Fruit fly (Drosophila melanogaster) whole organism, prepupa: ENCODE data around the gene CG3699.

Experiments used
- Blimp-1 ChIP-seq: fragments of 200-800 bp; sonication (Bioruptor generic); optimal IDR thresholded peaks from 3 replicates; lab custom pipeline; 2017; ENCODE audit warnings: missing biosample characterization, missing genetic modification characterization, mild to moderate bottlenecking, moderate library complexity, missing genetic modification reagents
- CG10631 ChIP-seq: fragments of 200-800 bp; sonication (Bioruptor generic); optimal IDR thresholded peaks from 2 replicates; lab custom pipeline; 2016; ENCODE audit warnings: missing biosample characterization, missing genetic modification characterization
- CG10669 ChIP-seq: fragments of 200-800 bp; sonication (Bioruptor generic); optimal IDR thresholded peaks from 3 replicates; lab custom pipeline; 2018; ENCODE audit warnings: missing biosample characterization, mild to moderate bottlenecking, missing genetic modification characterization, moderate library complexity
- CG11294 ChIP-seq: fragments of 200-800 bp; sonication (Bioruptor generic); IDR thresholded peaks from 2 replicates; pipeline ENCODE4 v1.3.6; 2022; ENCODE audit warnings: missing biosample characterization, missing genetic modification characterization
- CG11762 ChIP-seq: fragments of 200-800 bp; sonication (Bioruptor generic); optimal IDR thresholded peaks from 3 replicates; lab custom pipeline; 2016; ENCODE audit warnings: missing biosample characterization, missing genetic modification characterization; ENCODE audit not compliant: insufficient read depth
- CG15336 ChIP-seq: fragments of 200-800 bp; sonication (Bioruptor generic); IDR thresholded peaks from 2 replicates; pipeline ENCODE4 v1.3.6; 2022; ENCODE audit warnings: missing biosample characterization, missing genetic modification characterization
- CG1621 ChIP-seq: fragments of 200-800 bp; sonication (Bioruptor generic); optimal IDR thresholded peaks from 3 replicates; lab custom pipeline; 2018; ENCODE audit warnings: missing biosample characterization, mild to moderate bottlenecking, missing genetic modification characterization
- CG16779 ChIP-seq: fragments of 200-800 bp; sonication (Bioruptor generic); optimal IDR thresholded peaks from 3 replicates; lab custom pipeline; 2017; ENCODE audit warnings: missing biosample characterization, mild to moderate bottlenecking, missing genetic modification characterization
- CG3032 ChIP-seq: fragments of 200-800 bp; optimal IDR thresholded peaks from 2 replicates; lab custom pipeline; 2019; ENCODE audit warnings: missing biosample characterization, mild to moderate bottlenecking, missing genetic modification characterization, moderate library complexity
- CG32006 ChIP-seq: fragments of 200-800 bp; sonication (Bioruptor generic); optimal IDR thresholded peaks from 3 replicates; lab custom pipeline; 2017; ENCODE audit warnings: missing biosample characterization, mild to moderate bottlenecking, missing genetic modification characterization
- CG34406 ChIP-seq: fragments of 200-800 bp; sonication (Bioruptor generic); optimal IDR thresholded peaks from 3 replicates; lab custom pipeline; 2016; ENCODE audit warnings: missing biosample characterization, missing genetic modification characterization
- CG3919 ChIP-seq: fragments of 200-800 bp; sonication (Bioruptor generic); optimal IDR thresholded peaks from 3 replicates; lab custom pipeline; 2016; ENCODE audit warnings: missing biosample characterization, missing genetic modification characterization
- CG4318 ChIP-seq: fragments of 200-800 bp; sonication (Bioruptor generic); optimal IDR thresholded peaks from 3 replicates; lab custom pipeline; 2017; ENCODE audit warnings: missing biosample characterization, mild to moderate bottlenecking, missing genetic modification characterization
- CG6163 ChIP-seq: fragments of 200-800 bp; sonication (Bioruptor generic); IDR thresholded peaks from 3 replicates; pipeline ENCODE4 v1.3.6; 2022; ENCODE audit warnings: missing biosample characterization, missing genetic modification characterization
- CG6792 ChIP-seq: fragments of 200-800 bp; sonication (Bioruptor generic); optimal IDR thresholded peaks from 3 replicates; lab custom pipeline; 2016; ENCODE audit warnings: missing biosample characterization, missing genetic modification characterization
- CG7368 ChIP-seq: fragments of 200-800 bp; sonication (Bioruptor generic); optimal IDR thresholded peaks from 3 replicates; lab custom pipeline; 2016; ENCODE audit warnings: missing biosample characterization, missing genetic modification characterization
- CG8119 ChIP-seq: fragments of 200-800 bp; sonication (Bioruptor generic); IDR thresholded peaks from 3 replicates; pipeline ENCODE4 v1.3.6; 2022; ENCODE audit warnings: missing biosample characterization, missing genetic modification characterization
- CG8319 ChIP-seq: fragments of 200-800 bp; sonication (Bioruptor generic); optimal IDR thresholded peaks from 3 replicates; lab custom pipeline; 2016; ENCODE audit warnings: missing biosample characterization, missing genetic modification characterization
- CG8632 ChIP-seq: fragments of 200-800 bp; sonication (Bioruptor generic); optimal IDR thresholded peaks from 3 replicates; lab custom pipeline; 2016; ENCODE audit warnings: missing biosample characterization, missing genetic modification characterization
- CG9139 ChIP-seq: fragments of 200-800 bp; sonication (Bioruptor generic); optimal IDR thresholded peaks from 3 replicates; lab custom pipeline; 2017; ENCODE audit warnings: missing biosample characterization, mild to moderate bottlenecking, missing genetic modification characterization
- Eip75B ChIP-seq: fragments of 200-800 bp; sonication (Bioruptor generic); optimal IDR thresholded peaks from 3 replicates; lab custom pipeline; 2016; ENCODE audit warnings: missing biosample characterization, missing genetic modification characterization
- Eip78C ChIP-seq: fragments of 200-800 bp; sonication (Bioruptor generic); peaks from one replicate; lab custom pipeline; 2016; ENCODE audit warnings: missing biosample characterization, missing genetic modification characterization
- Ets21C ChIP-seq: fragments of 200-800 bp; sonication (Bioruptor generic); optimal IDR thresholded peaks from 3 replicates; lab custom pipeline; 2016; ENCODE audit warnings: missing biosample characterization, missing genetic modification characterization
- Ets96B ChIP-seq: fragments of 200-800 bp; optimal IDR thresholded peaks from 2 replicates; lab custom pipeline; 2019; ENCODE audit warnings: missing biosample characterization, mild to moderate bottlenecking, missing genetic modification characterization, moderate library complexity
- Hr38 ChIP-seq: sonication (Bioruptor generic); optimal IDR thresholded peaks from 2 replicates; lab custom pipeline; 2016; ENCODE audit warnings: missing biosample characterization, missing genetic modification characterization
- Lpt ChIP-seq: fragments of 200-800 bp; sonication (Bioruptor generic); optimal IDR thresholded peaks from 3 replicates; lab custom pipeline; 2016; ENCODE audit warnings: missing biosample characterization, missing genetic modification characterization
- Met ChIP-seq: fragments of 200-800 bp; sonication (Bioruptor generic); optimal IDR thresholded peaks from 3 replicates; lab custom pipeline; 2016; ENCODE audit warnings: missing biosample characterization, missing genetic modification characterization
- OdsH ChIP-seq: fragments of 200-800 bp; sonication (Bioruptor generic); optimal IDR thresholded peaks from 3 replicates; lab custom pipeline; 2016; ENCODE audit warnings: missing biosample characterization, missing genetic modification characterization
- Sox102F ChIP-seq: fragments of 200-800 bp; sonication (Bioruptor generic); optimal IDR thresholded peaks from 2 replicates; lab custom pipeline; 2016; ENCODE audit warnings: missing biosample characterization, mild to moderate bottlenecking, missing genetic modification characterization
- Sox14 ChIP-seq: fragments of 200-800 bp; sonication (Bioruptor generic); optimal IDR thresholded peaks from 3 replicates; lab custom pipeline; 2016; ENCODE audit warnings: missing biosample characterization, missing genetic modification characterization
- achi ChIP-seq: fragments of 200-800 bp; sonication (Bioruptor generic); optimal IDR thresholded peaks from 3 replicates; lab custom pipeline; 2016; ENCODE audit warnings: missing biosample characterization, missing genetic modification characterization
- acj6 ChIP-seq: fragments of 200-800 bp; sonication (Bioruptor generic); optimal IDR thresholded peaks from 3 replicates; lab custom pipeline; 2016; ENCODE audit warnings: missing biosample characterization, missing genetic modification characterization
- dac ChIP-seq: fragments of 200-800 bp; sonication (Bioruptor generic); optimal IDR thresholded peaks from 2 replicates; lab custom pipeline; 2017; ENCODE audit warnings: missing biosample characterization, mild to moderate bottlenecking, missing genetic modification characterization
- dsx ChIP-seq: fragments of 200-800 bp; optimal IDR thresholded peaks from 3 replicates; lab custom pipeline; 2019; ENCODE audit warnings: missing biosample characterization, mild to moderate bottlenecking, missing genetic modification characterization, moderate library complexity; ENCODE audit not compliant: poor library complexity, severe bottlenecking
- eg ChIP-seq: fragments of 200-800 bp; sonication (Bioruptor generic); IDR thresholded peaks from 3 replicates; pipeline ENCODE4 v1.3.6; 2022; ENCODE audit warnings: missing biosample characterization, missing genetic modification characterization
- esn ChIP-seq: fragments of 200-800 bp; sonication (Bioruptor generic); optimal IDR thresholded peaks from 2 replicates; lab custom pipeline; 2016; ENCODE audit warnings: missing biosample characterization, mild to moderate bottlenecking, missing genetic modification characterization, moderate library complexity
- fd59A ChIP-seq: fragments of 200-800 bp; sonication (Bioruptor generic); optimal IDR thresholded peaks from 2 replicates; lab custom pipeline; 2017; ENCODE audit warnings: missing biosample characterization, mild to moderate bottlenecking, missing genetic modification characterization, missing genetic modification reagents
- fd85E ChIP-seq: fragments of 200-800 bp; sonication (Bioruptor generic); optimal IDR thresholded peaks from 3 replicates; lab custom pipeline; 2016; ENCODE audit warnings: missing biosample characterization, missing genetic modification characterization
- fkh ChIP-seq: fragments of 200-800 bp; sonication (Bioruptor generic); optimal IDR thresholded peaks from 3 replicates; lab custom pipeline; 2017; ENCODE audit warnings: missing biosample characterization, mild to moderate bottlenecking, missing genetic modification characterization, moderate library complexity
- net ChIP-seq: fragments of 200-800 bp; sonication (Bioruptor generic); optimal IDR thresholded peaks from 3 replicates; lab custom pipeline; 2016; ENCODE audit warnings: missing biosample characterization, missing genetic modification characterization
- salr ChIP-seq, 2 experiments: fragments of 200-800 bp; sonication (Bioruptor generic); optimal IDR thresholded peaks; 3 replicates each; lab custom pipeline; 2016 to 2018; ENCODE audit warnings: missing biosample characterization in 2 of 2, missing genetic modification characterization in 2 of 2, mild to moderate bottlenecking in 1 of 2
- ss ChIP-seq, 2 experiments: fragments of 200-800 bp; sonication (Bioruptor generic); optimal IDR thresholded peaks; 2 replicates in 1 of 2; 3 replicates in 1 of 2; lab custom pipeline; 2017 to 2018; ENCODE audit warnings: mild to moderate bottlenecking in 2 of 2, missing biosample characterization in 2 of 2, missing genetic modification characterization in 2 of 2, moderate library complexity in 1 of 2
- svp ChIP-seq: fragments of 200-800 bp; sonication (Bioruptor generic); peaks from one replicate; lab custom pipeline; 2016; ENCODE audit warnings: missing biosample characterization, missing genetic modification characterization
- vri ChIP-seq: fragments of 200-800 bp; sonication (Bioruptor generic); optimal IDR thresholded peaks from 3 replicates; lab custom pipeline; 2016; ENCODE audit warnings: missing biosample characterization, mild to moderate bottlenecking, missing genetic modification characterization

CG3699 gene

DNA sequence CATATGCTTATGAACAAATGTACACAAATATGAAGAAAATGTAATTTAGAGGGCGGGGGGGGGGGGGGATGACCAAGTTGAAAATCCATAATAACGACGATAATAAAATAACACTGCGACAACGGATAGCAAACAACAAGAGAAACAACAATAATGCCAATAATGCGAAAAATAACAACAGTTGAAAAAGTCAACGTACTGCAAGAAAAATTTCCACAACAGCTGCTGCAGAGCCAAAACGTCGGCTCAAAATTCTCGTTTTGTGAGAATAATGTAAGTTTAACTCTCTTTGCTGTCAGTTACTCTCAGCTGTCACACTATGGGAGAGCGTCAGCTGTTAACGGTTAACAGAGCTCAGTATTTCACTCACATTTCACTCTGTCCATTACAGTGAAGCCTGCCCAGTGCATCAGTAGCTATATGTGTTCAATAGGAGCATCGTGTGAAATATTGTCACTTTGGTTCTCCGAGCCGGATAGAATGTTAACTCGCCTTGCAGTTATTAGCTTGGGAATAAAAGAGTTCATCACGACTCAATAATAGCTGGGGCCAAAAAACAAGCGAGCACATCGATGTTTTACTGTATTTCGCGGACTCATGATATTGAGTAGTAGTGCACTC is 46.5 kb downstream of the CG3699 start (continued):
- peak; percentile 92 for TF ChIP-seq CG10669 (GFP tag; lab: Kevin White, UChicago)
- TF ChIP-seq CG16779 (tag; lab: Kevin White, UChicago) = peak; percentile 82
- TF ChIP-seq Hr38 = no peak
- no peak for TF ChIP-seq fkh (GFP tag; lab: Kevin White, UChicago)
- TF ChIP-seq CG10631 = peak; percentile 89
- TF ChIP-seq ss (GFP tag; optimal IDR thresholded peaks at IDR 0.05; lab: Kevin White, UChicago) = peak; percentile 79 to 91
- peak; percentile 94 for TF ChIP-seq esn
- peak; percentile 88 for TF ChIP-seq CG8319 (GFP tag; lab: Kevin White, UChicago)
- peak; percentile 75 for TF ChIP-seq fd85E (GFP tag; lab: Kevin White, UChicago)
- TF ChIP-seq acj6 = peak; percentile 94
- peak; percentile 93 for TF ChIP-seq OdsH (GFP tag; lab: Kevin White, UChicago)
- peak; percentile 93 for TF ChIP-seq CG32006 (GFP tag; lab: Kevin White, UChicago)
- TF ChIP-seq net = peak; percentile 90
- TF ChIP-seq vri (GFP tag; lab: Kevin White, UChicago) = peak; percentile 84
- peak; percentile 94 for TF ChIP-seq CG6163
- TF ChIP-seq achi (GFP tag; lab: Kevin White, UChicago) = peak; percentile 91
- TF ChIP-seq CG11762 (GFP tag; lab: Kevin White, UChicago) = peak; percentile 87
- peak; percentile 87 for TF ChIP-seq CG4318
- peak; percentile 88 for TF ChIP-seq fd59A (GFP tag; lab: Kevin White, UChicago)
- TF ChIP-seq CG6792 = peak; percentile 93
- TF ChIP-seq salr (GFP tag; optimal IDR thresholded peaks at IDR 0.05; lab: Kevin White, UChicago) = peak; percentile 70 to 88
- peak; percentile 95 for TF ChIP-seq svp (GFP tag; lab: Kevin White, UChicago)
- TF ChIP-seq CG9139 (GFP tag; lab: Kevin White, UChicago) = peak; percentile 77

DNA sequence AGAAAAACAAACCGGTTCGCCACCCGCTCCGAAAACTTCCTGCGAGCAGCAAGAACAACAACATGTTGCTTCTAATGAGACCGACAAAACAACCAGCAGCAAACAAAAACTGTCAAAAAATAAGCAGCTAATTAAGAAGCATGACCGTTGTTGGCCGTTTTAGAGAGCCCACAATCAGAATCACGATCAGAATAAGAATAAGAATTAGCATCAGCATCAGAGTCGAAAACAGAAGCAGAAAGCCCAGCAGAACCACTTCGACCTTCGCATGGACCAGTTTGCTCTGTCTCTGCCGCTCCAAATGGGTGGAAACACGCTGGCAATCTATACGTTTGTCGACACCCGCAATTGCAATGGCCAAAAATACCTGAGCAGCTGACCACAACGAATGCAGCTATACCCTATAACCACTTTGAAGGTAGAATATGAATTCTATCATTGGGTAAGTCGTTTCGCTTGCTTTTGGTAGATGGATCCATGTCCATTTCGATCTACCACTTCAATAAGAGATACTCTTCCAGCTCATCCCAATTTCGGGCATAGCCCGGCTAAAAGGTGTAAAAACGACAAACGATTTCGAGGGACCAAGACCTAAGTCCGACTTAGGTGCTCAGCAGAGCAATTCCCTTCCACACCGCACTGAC is 47.8 kb downstream of the CG3699 start:
- TF ChIP-seq CG34406 (GFP tag; lab: Kevin White, UChicago) = no peak
- TF ChIP-seq CG8119 = 0 out of 3 replicates have a peak, but pooled peaks have one; percentile 20
- TF ChIP-seq Ets96B = no peak
- TF ChIP-seq CG3032 = no peak
- TF ChIP-seq eg = peak; percentile 50; the same call in 1 of the 3 replicates
- no peak for TF ChIP-seq CG6792
- TF ChIP-seq Met (GFP tag; lab: Kevin White, UChicago) = no peak
- no peak for TF ChIP-seq fd85E (GFP tag; lab: Kevin White, UChicago)
- TF ChIP-seq CG32006 (GFP tag; lab: Kevin White, UChicago) = peak; percentile 21
- peak; percentile 53 for TF ChIP-seq CG15336 (GFP tag; lab: Robert Waterston, UW)
- TF ChIP-seq svp (GFP tag; lab: Kevin White, UChicago) = peak; percentile 46
- TF ChIP-seq CG11294 (GFP tag; lab: Robert Waterston, UW) = peak; percentile 7; the same call in 1 of the 2 replicates
- TF ChIP-seq CG8632 (GFP tag; lab: Kevin White, UChicago) = no peak
- peak; percentile 57 for TF ChIP-seq Eip78C (GFP tag; lab: Kevin White, UChicago)
- TF ChIP-seq CG6163 = 0 out of 3 replicates have a peak, but pooled peaks have one; percentile 13
- no peak for TF ChIP-seq salr (GFP tag; optimal IDR thresholded peaks at IDR 0.05; lab: Kevin White, UChicago)
- TF ChIP-seq Lpt = peak; percentile 2

DNA sequence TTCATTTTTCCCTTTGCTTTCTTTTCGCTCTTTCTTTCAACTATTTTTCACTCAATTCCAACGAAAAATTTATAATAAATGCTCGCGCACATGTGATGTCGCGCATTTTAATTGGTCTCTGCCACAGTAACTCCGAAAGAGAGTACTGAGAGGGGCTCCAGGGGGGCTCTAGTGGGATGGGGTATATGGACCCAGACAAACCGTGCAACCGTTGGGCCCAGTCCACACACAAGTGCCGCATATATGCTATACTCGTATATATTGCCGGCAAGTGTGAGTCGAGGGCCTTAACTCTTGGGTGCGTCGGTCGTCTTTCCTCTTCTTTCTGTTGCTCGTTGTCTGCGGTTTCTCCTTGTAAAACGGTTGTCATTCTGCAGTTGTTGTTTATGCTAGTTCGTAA is 48.9 kb downstream of the CG3699 start:
- TF ChIP-seq Blimp-1 (no peak), Eip78C (GFP tag; lab: Kevin White, UChicago) (peak; percentile 55), dsx (GFP tag; lab: Kevin White, UChicago) (peak; percentile 11), vri (GFP tag; lab: Kevin White, UChicago) (no peak), dac (no peak), CG10669 (GFP tag; lab: Kevin White, UChicago) (peak; percentile 17), esn (no peak), CG3032 (peak; percentile 11), Ets21C (GFP tag; lab: Kevin White, UChicago) (no peak), Eip75B (GFP tag; lab: Kevin White, UChicago) (peak; percentile 13), CG10631 (no peak), CG7368 (GFP tag; lab: Kevin White, UChicago) (peak; percentile 29), Ets96B (peak; percentile 12), net (peak; percentile 37), CG6163 (peak; percentile 63; the same call in 2 of the 3 replicates), Sox14 (GFP tag; lab: Kevin White, UChicago) (no peak), CG6792 (peak; percentile 21), fkh (GFP tag; lab: Kevin White, UChicago) (no peak), CG1621 (peak; percentile 2), Sox102F (GFP tag; lab: Kevin White, UChicago) (no peak), CG3919 (GFP tag; lab: Kevin White, UChicago) (peak; percentile 18), ss (GFP tag; optimal IDR thresholded peaks at IDR 0.05; lab: Kevin White, UChicago) (peak; percentile 14 to 25)
